Worm (Caenorhabditis elegans): ENCODE data around the gene tasp-1.

DNA sequence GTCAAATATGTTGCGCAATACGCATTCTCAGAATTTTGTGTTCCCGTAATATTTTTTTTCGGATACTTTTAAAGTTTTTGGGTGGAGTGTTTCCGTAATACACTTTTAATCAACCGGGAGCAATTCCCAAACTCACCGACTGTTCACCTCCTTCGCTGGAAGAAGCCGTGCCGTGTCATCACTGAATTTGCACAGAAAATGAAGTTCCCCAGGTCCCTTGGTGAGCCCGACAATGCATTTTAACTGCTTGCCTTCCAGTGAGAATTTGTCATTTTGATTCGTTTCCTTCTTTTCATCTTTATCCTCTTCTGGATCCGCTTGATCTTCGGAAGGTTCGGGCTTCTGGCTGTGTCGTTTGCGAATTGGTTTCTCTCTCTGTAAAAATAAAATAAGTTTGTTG is 4.7 kb upstream of the tasp-1 start:
- TF ChIP-seq ama-1 (optimal IDR thresholded peaks at IDR 0.05) (no peak), lsy-2 (tag; optimal IDR thresholded peaks at IDR 0.05) (no peak), ZK546.5 (tag; optimal IDR thresholded peaks at IDR 0.05) (no peak), dmd-6 (GFP tag; IDR thresholded peaks at IDR 0.05) (no peak)
